Fruit fly (Drosophila melanogaster) whole organism, embryonic: ENCODE results near the gene SMC5.

Source experiments
- Asciz ChIP-seq: fragments of 200-800 bp; sonication (Bioruptor generic); optimal IDR thresholded peaks from 2 replicates; lab custom pipeline; 2017; ENCODE audit warnings: missing biosample characterization, mild to moderate bottlenecking, missing genetic modification characterization, missing genetic modification reagents
- Bteb2 ChIP-seq: fragments of 200-800 bp; sonication (Bioruptor generic); optimal IDR thresholded peaks from 2 replicates; lab custom pipeline; 2016; ENCODE audit warnings: missing biosample characterization, missing genetic modification characterization
- CG10366 ChIP-seq: fragments of 200-800 bp; sonication (Bioruptor generic); IDR thresholded peaks from 2 replicates; pipeline ENCODE4 v1.3.6; 2022; ENCODE audit warnings: missing biosample characterization, missing genetic modification characterization
- CG11093 ChIP-seq: fragments of 200-800 bp; sonication (Bioruptor generic); IDR thresholded peaks from 3 replicates; pipeline ENCODE4 v1.3.6; 2022; ENCODE audit warnings: missing biosample characterization, missing genetic modification characterization
- CG11504 ChIP-seq: fragments of 200-800 bp; sonication (Bioruptor generic); optimal IDR thresholded peaks from 3 replicates; lab custom pipeline; 2019; ENCODE audit warnings: missing biosample characterization, mild to moderate bottlenecking, missing genetic modification characterization, moderate library complexity
- CG1233 ChIP-seq: fragments of 200-800 bp; sonication (Bioruptor generic); optimal IDR thresholded peaks from 4 replicates; lab custom pipeline; 2018; ENCODE audit warnings: missing biosample characterization, mild to moderate bottlenecking, missing genetic modification characterization
- CG12744 ChIP-seq: fragments of 200-800 bp; sonication (Bioruptor generic); optimal IDR thresholded peaks from 2 replicates; lab custom pipeline; 2016; ENCODE audit warnings: missing biosample characterization, missing genetic modification characterization
- CG14441 ChIP-seq: fragments of 200-800 bp; sonication (Bioruptor generic); IDR thresholded peaks from 2 replicates; pipeline ENCODE4 v1.3.6; 2022; ENCODE audit warnings: missing biosample characterization, missing genetic modification characterization
- CG16863 ChIP-seq: fragments of 200-800 bp; sonication (Bioruptor generic); optimal IDR thresholded peaks from 3 replicates; lab custom pipeline; 2016; ENCODE audit warnings: missing biosample characterization, missing genetic modification characterization
- CG2199 ChIP-seq: fragments of 200-800 bp; sonication (Bioruptor generic); IDR thresholded peaks from 3 replicates; pipeline ENCODE4 v1.3.6; 2022; ENCODE audit warnings: missing biosample characterization, missing genetic modification characterization
- CG3281 ChIP-seq: fragments of 200-800 bp; sonication (Bioruptor generic); optimal IDR thresholded peaks from 3 replicates; lab custom pipeline; 2017; ENCODE audit warnings: missing biosample characterization, mild to moderate bottlenecking, missing genetic modification characterization
- CG43689 ChIP-seq: fragments of 200-800 bp; sonication (Bioruptor generic); IDR thresholded peaks from 2 replicates; pipeline ENCODE4 v1.3.6; 2022; ENCODE audit warnings: missing biosample characterization, missing genetic modification characterization
- CG6689 ChIP-seq: fragments of 200-800 bp; sonication (Bioruptor generic); IDR thresholded peaks from 2 replicates; pipeline ENCODE4 v1.3.6; 2022; ENCODE audit warnings: missing biosample characterization, missing genetic modification characterization
- CG6791 ChIP-seq: fragments of 200-800 bp; sonication (Bioruptor generic); IDR thresholded peaks from 3 replicates; pipeline ENCODE4 v1.3.6; 2022; ENCODE audit warnings: missing biosample characterization, missing genetic modification characterization; ENCODE audit not compliant: partially characterized antibody
- CG7271 ChIP-seq: fragments of 200-800 bp; sonication (Bioruptor generic); optimal IDR thresholded peaks from 2 replicates; lab custom pipeline; 2018; ENCODE audit warnings: missing biosample characterization, mild to moderate bottlenecking, missing genetic modification characterization, moderate library complexity
- CG7556 ChIP-seq: fragments of 200-800 bp; sonication (Bioruptor generic); optimal IDR thresholded peaks from 2 replicates; lab custom pipeline; 2017; ENCODE audit warnings: missing biosample characterization, mild to moderate bottlenecking, missing genetic modification characterization
- CG8388 ChIP-seq: fragments of 200-800 bp; sonication (Bioruptor generic); optimal IDR thresholded peaks from 2 replicates; lab custom pipeline; 2019; ENCODE audit warnings: missing biosample characterization, mild to moderate bottlenecking, missing genetic modification characterization, moderate library complexity
- CG8765 ChIP-seq: fragments of 200-800 bp; sonication (Bioruptor generic); IDR thresholded peaks from 2 replicates; pipeline ENCODE4 v1.3.6; 2022; ENCODE audit warnings: missing biosample characterization, missing genetic modification characterization
- CG9727 ChIP-seq: fragments of 200-800 bp; sonication (Bioruptor generic); optimal IDR thresholded peaks from 3 replicates; lab custom pipeline; 2017; ENCODE audit warnings: missing biosample characterization, mild to moderate bottlenecking, missing genetic modification characterization
- CTCF ChIP-seq: fragments of 200-800 bp; sonication (Bioruptor generic); optimal IDR thresholded peaks from 2 replicates; lab custom pipeline; 2017; ENCODE audit warnings: missing biosample characterization, mild to moderate bottlenecking, missing genetic modification characterization, moderate library complexity
- Chrac-16 ChIP-seq: fragments of 200-800 bp; sonication (Bioruptor generic); optimal IDR thresholded peaks from 3 replicates; lab custom pipeline; 2016; ENCODE audit warnings: missing biosample characterization, missing genetic modification characterization
- D19B ChIP-seq: fragments of 200-800 bp; sonication (Bioruptor generic); optimal IDR thresholded peaks from 2 replicates; lab custom pipeline; 2017; ENCODE audit warnings: missing biosample characterization, mild to moderate bottlenecking, missing genetic modification characterization
- Dp ChIP-seq: fragments of 200-800 bp; sonication (Bioruptor generic); optimal IDR thresholded peaks from 2 replicates; lab custom pipeline; 2018; ENCODE audit warnings: missing biosample characterization, mild to moderate bottlenecking, missing genetic modification characterization, moderate library complexity
- Gug ChIP-seq: fragments of 200-800 bp; sonication (Bioruptor generic); IDR thresholded peaks from 4 replicates; pipeline ENCODE4 v1.3.6; 2022; ENCODE audit warnings: missing biosample characterization, missing genetic modification characterization
- HLH54F ChIP-seq: fragments of 200-800 bp; sonication (Bioruptor generic); optimal IDR thresholded peaks from 3 replicates; lab custom pipeline; 2016; ENCODE audit warnings: missing biosample characterization, missing genetic modification characterization
- Lpt ChIP-seq: fragments of >200 bp; optimal IDR thresholded peaks from 2 replicates; lab custom pipeline; 2018; ENCODE audit warnings: missing biosample characterization, missing genetic modification characterization
- NK7.1 ChIP-seq: fragments of 200-800 bp; sonication (Bioruptor generic); optimal IDR thresholded peaks from 3 replicates; lab custom pipeline; 2016; ENCODE audit warnings: missing biosample characterization, missing genetic modification characterization
- Rx ChIP-seq: fragments of 200-800 bp; sonication (Bioruptor generic); IDR thresholded peaks from 2 replicates; pipeline ENCODE4 v1.3.6; 2022; ENCODE audit warnings: missing biosample characterization, missing genetic modification characterization
- Scr ChIP-seq: fragments of 200-800 bp; sonication (Bioruptor generic); IDR thresholded peaks from 2 replicates; pipeline ENCODE4 v1.3.6; 2022; ENCODE audit warnings: missing biosample characterization, missing genetic modification characterization; ENCODE audit not compliant: partially characterized antibody
- Side ChIP-seq: fragments of 200-800 bp; sonication (Bioruptor generic); optimal IDR thresholded peaks from 2 replicates; lab custom pipeline; 2016; ENCODE audit warnings: missing biosample characterization, missing genetic modification characterization
- Xrp1 ChIP-seq: fragments of 200-800 bp; sonication (Bioruptor generic); IDR thresholded peaks from 2 replicates; pipeline ENCODE4 v1.3.6; 2022; ENCODE audit warnings: missing biosample characterization, missing genetic modification characterization
- ab ChIP-seq: fragments of 200-800 bp; sonication (Bioruptor generic); optimal IDR thresholded peaks from 2 replicates; lab custom pipeline; 2016; ENCODE audit warnings: missing biosample characterization, missing genetic modification characterization
- al ChIP-seq: fragments of 200-800 bp; sonication (Bioruptor generic); IDR thresholded peaks from 2 replicates; pipeline ENCODE4 v1.3.6; 2022; ENCODE audit warnings: missing biosample characterization, missing genetic modification characterization
- ara ChIP-seq: fragments of 200-800 bp; sonication (Bioruptor generic); IDR thresholded peaks from 2 replicates; pipeline ENCODE4 v1.3.6; 2022; ENCODE audit warnings: missing biosample characterization, missing genetic modification characterization
- ash1 ChIP-seq: fragments of 200-800 bp; sonication (Bioruptor generic); optimal IDR thresholded peaks from 2 replicates; lab custom pipeline; 2018; ENCODE audit warnings: missing biosample characterization, mild to moderate bottlenecking, missing genetic modification characterization
- dm ChIP-seq: fragments of 200-800 bp; sonication (Bioruptor generic); optimal IDR thresholded peaks from 3 replicates; lab custom pipeline; 2016; ENCODE audit warnings: missing biosample characterization, missing genetic modification characterization
- dpn ChIP-seq, 2 experiments: fragments of 200-800 bp; sonication (Bioruptor generic); optimal IDR thresholded peaks; 3 replicates each; lab custom pipeline; 2016; ENCODE audit warnings: missing biosample characterization in 2 of 2, missing genetic modification characterization in 2 of 2
- eve ChIP-seq, 2 experiments: fragments of >200 bp; optimal IDR thresholded peaks; 2 replicates each; lab custom pipeline; 2017; ENCODE audit warnings: missing biosample characterization in 2 of 2, missing genetic modification characterization in 2 of 2
- fd3F ChIP-seq: fragments of 200-800 bp; sonication (Bioruptor generic); optimal IDR thresholded peaks from 2 replicates; lab custom pipeline; 2018; ENCODE audit warnings: missing biosample characterization, mild to moderate bottlenecking, missing genetic modification characterization, moderate library complexity
- gcm2 ChIP-seq: fragments of 200-800 bp; sonication (Bioruptor generic); optimal IDR thresholded peaks from 2 replicates; lab custom pipeline; 2016; ENCODE audit warnings: missing biosample characterization, missing genetic modification characterization
- gsb-n ChIP-seq: fragments of 200-800 bp; sonication (Bioruptor generic); optimal IDR thresholded peaks from 3 replicates; lab custom pipeline; 2018; ENCODE audit warnings: missing biosample characterization, mild to moderate bottlenecking, missing genetic modification characterization
- hth ChIP-seq: fragments of >200 bp; optimal IDR thresholded peaks from 2 replicates; lab custom pipeline; 2017; ENCODE audit warnings: inconsistent platforms
- ind ChIP-seq: fragments of 200-800 bp; sonication (Bioruptor generic); optimal IDR thresholded peaks from 3 replicates; lab custom pipeline; 2016; ENCODE audit warnings: missing biosample characterization, missing genetic modification characterization
- lab ChIP-seq: fragments of 200-800 bp; sonication (Bioruptor generic); optimal IDR thresholded peaks from 3 replicates; lab custom pipeline; 2017; ENCODE audit warnings: missing biosample characterization, missing genetic modification characterization, mild to moderate bottlenecking, moderate library complexity, missing genetic modification reagents
- mld ChIP-seq: fragments of 200-800 bp; sonication (Bioruptor generic); IDR thresholded peaks from 3 replicates; pipeline ENCODE4 v1.3.6; 2022; ENCODE audit warnings: missing biosample characterization, missing genetic modification characterization; ENCODE audit not compliant: partially characterized antibody
- nom ChIP-seq: fragments of 200-800 bp; sonication (Bioruptor generic); optimal IDR thresholded peaks from 2 replicates; lab custom pipeline; 2017; ENCODE audit warnings: missing biosample characterization, missing genetic modification characterization, mild to moderate bottlenecking, moderate library complexity, missing genetic modification reagents
- pfk ChIP-seq: fragments of 200-800 bp; sonication (Bioruptor generic); optimal IDR thresholded peaks from 2 replicates; lab custom pipeline; 2018; ENCODE audit warnings: missing biosample characterization, mild to moderate bottlenecking, missing genetic modification characterization, moderate library complexity
- sisA ChIP-seq: fragments of 200-800 bp; sonication (Bioruptor generic); IDR thresholded peaks from 2 replicates; pipeline ENCODE4 v1.3.6; 2022; ENCODE audit warnings: missing biosample characterization, missing genetic modification characterization
- sob ChIP-seq: fragments of 200-800 bp; sonication (Bioruptor generic); IDR thresholded peaks from 2 replicates; pipeline ENCODE4 v1.3.6; 2022; ENCODE audit warnings: missing biosample characterization, missing genetic modification characterization
- ttk ChIP-seq: fragments of 200-800 bp; sonication (Bioruptor generic); IDR thresholded peaks from 2 replicates; pipeline ENCODE4 v2.1.2; 2022; ENCODE audit warnings: missing biosample characterization, missing genetic modification characterization
- twi ChIP-seq: fragments of 200-800 bp; optimal IDR thresholded peaks from 2 replicates; lab custom pipeline; 2019; ENCODE audit warnings: missing biosample characterization, mild to moderate bottlenecking, missing genetic modification characterization, moderate library complexity
- unc-4 ChIP-seq: fragments of 200-800 bp; sonication (Bioruptor generic); IDR thresholded peaks from 2 replicates; pipeline ENCODE4 v1.3.6; 2022; ENCODE audit warnings: missing biosample characterization, missing genetic modification characterization; ENCODE audit not compliant: partially characterized antibody
- zfh1 ChIP-seq: fragments of 200-800 bp; sonication (Bioruptor generic); IDR thresholded peaks from 3 replicates; pipeline ENCODE4 v1.3.6; 2022; ENCODE audit warnings: missing biosample characterization, missing genetic modification characterization

The SMC5 gene

dm6 chr3L:21585397-21585796 is 16.4 kb downstream of the SMC5 start (continued):
- TF ChIP-seq unc-4 (GFP tag; lab: Robert Waterston, UW) (no peak), CG2199 (GFP tag; lab: Robert Waterston, UW) (no peak), Asciz (GFP tag; lab: Kevin White, UChicago) (no peak), NK7.1 (no peak), Dp (GFP tag; lab: Kevin White, UChicago) (no peak), ab (GFP tag; lab: Kevin White, UChicago) (no peak), Bteb2 (GFP tag; lab: Kevin White, UChicago) (no peak), ara (GFP tag; lab: Robert Waterston, UW) (peak; percentile 34; the same call in 1 of the 2 replicates), CG16863 (GFP tag; lab: Kevin White, UChicago) (peak; percentile 24), Scr (GFP tag; lab: Robert Waterston, UW) (no peak), Lpt (GFP tag; lab: Kevin White, UChicago) (no peak), Xrp1 (GFP tag; lab: Robert Waterston, UW) (peak; percentile 38; the same call in 1 of the 2 replicates), CG6689 (GFP tag; lab: Robert Waterston, UW) (no peak), CG3281 (GFP tag; lab: Kevin White, UChicago) (no peak), Rx (GFP tag; lab: Robert Waterston, UW) (no peak), mld (GFP tag; lab: Robert Waterston, UW) (no peak), sisA (GFP tag; lab: Robert Waterston, UW) (peak; percentile 15; the same call in 1 of the 2 replicates), ash1 (GFP tag; lab: Kevin White, UChicago) (no peak), CG12744 (GFP tag; lab: Kevin White, UChicago) (no peak), Gug (GFP tag; lab: Robert Waterston, UW) (no peak), fd3F (GFP tag; lab: Kevin White, UChicago) (no peak), lab (no peak), CG10366 (GFP tag; lab: Robert Waterston, UW) (no peak), CG14441 (GFP tag; lab: Robert Waterston, UW) (no peak), ttk (GFP tag; lab: Robert Waterston, UW) (0 out of 2 replicates have a peak, but pooled peaks have one; percentile 13), CTCF (no peak), al (GFP tag; lab: Robert Waterston, UW) (no peak), twi (tag; lab: Kevin White, UChicago) (no peak), sob (GFP tag; lab: Robert Waterston, UW) (no peak), gsb-n (tag; lab: Kevin White, UChicago) (no peak), CG7556 (GFP tag; lab: Kevin White, UChicago) (peak; percentile 10), CG1233 (GFP tag; lab: Kevin White, UChicago) (no peak), CG9727 (GFP tag; lab: Kevin White, UChicago) (peak; percentile 38), nom (GFP tag; lab: Kevin White, UChicago) (no peak), D19B (no peak), zfh1 (no peak), gcm2 (no peak), pfk (GFP tag; lab: Kevin White, UChicago) (no peak), eve (GFP tag; optimal IDR thresholded peaks at IDR 0.05; lab: Kevin White, UChicago) (peak in 1 of 2 experiments; percentile 49), dpn (GFP tag; optimal IDR thresholded peaks at IDR 0.05; lab: Kevin White, UChicago) (no peak), Side (GFP tag; lab: Kevin White, UChicago) (no peak), hth (lab: Kevin White, UChicago) (no peak), CG43689 (GFP tag; lab: Robert Waterston, UW) (no peak), CG8765 (no peak), HLH54F (GFP tag; lab: Kevin White, UChicago) (no peak), CG7271 (no peak), CG11093 (GFP tag; lab: Robert Waterston, UW) (no peak), Chrac-16 (GFP tag; lab: Kevin White, UChicago) (no peak), CG8388 (peak; percentile 0), CG6791 (GFP tag; lab: Robert Waterston, UW) (no peak), dm (GFP tag; lab: Kevin White, UChicago) (no peak), ind (GFP tag; lab: Kevin White, UChicago) (no peak), CG11504 (tag; lab: Kevin White, UChicago) (no peak)
